Fruit fly (Drosophila melanogaster) whole organism, embryonic: Measurements from ENCODE around the gene TwdlK.

ENCODE experiments used
- CG2875 ChIP-seq: fragments of 200-800 bp; sonication (Bioruptor generic); optimal IDR thresholded peaks from 2 replicates; lab custom pipeline; 2017; ENCODE audit warnings: missing biosample characterization, mild to moderate bottlenecking, missing genetic modification characterization, missing genetic modification reagents
- CG8089 ChIP-seq: fragments of 200-800 bp; sonication (Bioruptor generic); optimal IDR thresholded peaks from 3 replicates; lab custom pipeline; 2016; ENCODE audit warnings: missing biosample characterization, missing genetic modification characterization
- Mes4 ChIP-seq: fragments of 200-800 bp; sonication (Bioruptor generic); optimal IDR thresholded peaks from 2 replicates; lab custom pipeline; 2016; ENCODE audit warnings: missing biosample characterization, missing genetic modification characterization
- dpn ChIP-seq, 2 experiments: fragments of 200-800 bp; sonication (Bioruptor generic); optimal IDR thresholded peaks; 3 replicates each; lab custom pipeline; 2016; ENCODE audit warnings: missing biosample characterization in 2 of 2, missing genetic modification characterization in 2 of 2
- hth ChIP-seq: fragments of >200 bp; optimal IDR thresholded peaks from 2 replicates; lab custom pipeline; 2017; ENCODE audit warnings: inconsistent platforms
- kay ChIP-seq: fragments of 200-800 bp; sonication (Bioruptor generic); optimal IDR thresholded peaks from 2 replicates; lab custom pipeline; 2016; ENCODE audit warnings: missing biosample characterization, missing genetic modification characterization
- ken ChIP-seq: fragments of 200-800 bp; sonication (Bioruptor generic); IDR thresholded peaks from 3 replicates; pipeline ENCODE4 v1.3.6; 2022; ENCODE audit warnings: missing biosample characterization, missing genetic modification characterization
- luna ChIP-seq: fragments of 200-800 bp; sonication (Bioruptor generic); optimal IDR thresholded peaks from 2 replicates; lab custom pipeline; 2016; ENCODE audit warnings: missing biosample characterization, missing genetic modification characterization
- nerfin-2 ChIP-seq: fragments of 200-800 bp; sonication (Bioruptor generic); IDR thresholded peaks from 2 replicates; pipeline ENCODE4 v1.3.6; 2022; ENCODE audit warnings: missing biosample characterization, missing genetic modification characterization; ENCODE audit not compliant: partially characterized antibody
- zen ChIP-seq: fragments of 200-800 bp; sonication (Bioruptor generic); optimal IDR thresholded peaks from 3 replicates; lab custom pipeline; 2018; ENCODE audit warnings: missing biosample characterization, mild to moderate bottlenecking, missing genetic modification characterization, moderate library complexity

DNA sequence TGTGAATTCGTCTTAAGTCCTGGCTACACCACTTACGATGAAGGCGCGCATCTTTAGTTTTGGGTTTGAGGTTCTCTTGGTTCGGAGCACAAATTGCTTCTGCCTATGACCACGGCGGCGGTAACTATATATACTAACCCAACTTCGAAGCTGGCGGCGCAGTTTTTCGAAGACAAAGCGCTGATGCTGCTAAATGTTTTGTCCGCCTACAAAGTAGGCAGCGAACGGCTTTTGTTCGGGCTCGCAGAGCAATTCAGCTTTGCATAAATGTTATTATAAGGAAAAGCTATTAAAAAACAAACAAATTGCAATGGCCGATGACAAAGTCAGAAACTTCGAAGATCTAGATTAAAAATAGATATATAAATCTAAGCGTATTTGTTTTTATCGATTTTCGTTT lies 3.0 kb downstream of the TwdlK start, which contains the start of gene TwdlL:
- TF ChIP-seq CG8089 = no peak
- no peak for TF ChIP-seq hth (lab: Kevin White, UChicago)
- TF ChIP-seq nerfin-2 (GFP tag; lab: Robert Waterston, UW) = no peak
- no peak for TF ChIP-seq ken
- no peak for TF ChIP-seq CG2875 (GFP tag; lab: Kevin White, UChicago)
- TF ChIP-seq kay (GFP tag; lab: Kevin White, UChicago) = no peak
- TF ChIP-seq zen (tag; lab: Kevin White, UChicago) = no peak
- TF ChIP-seq dpn (GFP tag; optimal IDR thresholded peaks at IDR 0.05; lab: Kevin White, UChicago) = no peak
- TF ChIP-seq luna = no peak
- no peak for TF ChIP-seq Mes4 (GFP tag; lab: Kevin White, UChicago)
